Fruit fly (Drosophila melanogaster): ENCODE data around the gene cv-d.
A peak's percentile ranks its signal among the peaks of the same experiment; 100 is the strongest.

cv-d gene

dm6 chr3R:15872829-15873440 is 19.6 kb upstream of the cv-d start:
- TF ChIP-seq bab1 (GFP tag; optimal IDR thresholded peaks at IDR 0.05) (peak; percentile 39), CG11617 (GFP tag; optimal IDR thresholded peaks at IDR 0.05) (no peak), Crg-1 (GFP tag; optimal IDR thresholded peaks at IDR 0.05) (no peak), tj (GFP tag; optimal IDR thresholded peaks at IDR 0.05) (peak; percentile 90)

dm6 chr3R:15859896-15860295 is 6.5 kb upstream of the cv-d start, which contains the start of gene CG9632:
CG9632 (plus strand) TSS chr3R:15860196.
- TF ChIP-seq bab1 (GFP tag; optimal IDR thresholded peaks at IDR 0.05) (no peak), CG7045 (GFP tag; optimal IDR thresholded peaks at IDR 0.05) (no peak), Mnt (GFP tag; optimal IDR thresholded peaks at IDR 0.05) (no peak), cnc (optimal IDR thresholded peaks at IDR 0.05) (no peak), CG11617 (GFP tag; optimal IDR thresholded peaks at IDR 0.05) (no peak), toe (GFP tag; optimal IDR thresholded peaks at IDR 0.05) (no peak), Clk (GFP tag; optimal IDR thresholded peaks at IDR 0.05) (no peak), Hr96 (GFP tag; optimal IDR thresholded peaks at IDR 0.05) (no peak), CG14711 (tag; optimal IDR thresholded peaks at IDR 0.05) (no peak), CG33017 (tag; optimal IDR thresholded peaks at IDR 0.05) (no peak), kay (GFP tag; ENCODE audit: borderline replicate concordance) (no peak), tj (GFP tag; optimal IDR thresholded peaks at IDR 0.05) (no peak), cic (GFP tag; optimal IDR thresholded peaks at IDR 0.05) (no peak), pad (GFP tag; optimal IDR thresholded peaks at IDR 0.05) (no peak), CG7101 (tag; optimal IDR thresholded peaks at IDR 0.05) (no peak), CG5204 (GFP tag; optimal IDR thresholded peaks at IDR 0.05) (no peak), CG12768 (GFP tag; optimal IDR thresholded peaks at IDR 0.05) (no peak)

- TF ChIP-seq Hr96 (GFP tag; optimal IDR thresholded peaks at IDR 0.05) (no peak), tj (GFP tag; optimal IDR thresholded peaks at IDR 0.05) (peak; percentile 10), toe (GFP tag; optimal IDR thresholded peaks at IDR 0.05) (peak; percentile 9), cic (GFP tag; optimal IDR thresholded peaks at IDR 0.05) (no peak), cnc (optimal IDR thresholded peaks at IDR 0.05) (peak; percentile 29 to 68), bab1 (GFP tag; optimal IDR thresholded peaks at IDR 0.05) (peak; percentile 34)
Observed at dm6 chr3R:15857189-15857767, 3.9 kb upstream of the cv-d start, which contains the start of gene Hmt-1. Hmt-1 (minus strand) TSS chr3R:15857470.

DNA sequence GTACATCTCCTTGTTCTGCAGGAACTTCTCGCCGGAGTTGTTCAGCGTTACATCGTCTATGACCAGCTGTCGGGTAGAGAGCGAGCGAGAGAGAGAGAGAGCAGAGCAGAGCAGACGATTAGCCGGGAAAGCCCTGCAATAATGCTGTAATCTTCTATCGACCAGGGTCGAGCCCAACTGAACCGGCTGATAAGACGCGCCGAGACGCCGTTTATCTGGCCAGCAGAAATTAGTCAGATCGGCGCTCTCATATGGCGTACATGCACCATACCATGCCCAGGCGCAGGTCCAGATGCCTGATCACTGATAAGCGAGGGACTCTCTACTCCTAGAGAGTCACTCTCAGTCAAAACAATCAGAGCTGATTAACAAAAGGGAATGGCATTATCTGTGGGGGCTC is 1.5 kb downstream of the cv-d start:
- no peak for TF ChIP-seq Mnt (GFP tag; optimal IDR thresholded peaks at IDR 0.05)
- no peak for TF ChIP-seq CG5204 (GFP tag; optimal IDR thresholded peaks at IDR 0.05)
- TF ChIP-seq CG7101 (tag; optimal IDR thresholded peaks at IDR 0.05), result no peak
- TF ChIP-seq cnc (optimal IDR thresholded peaks at IDR 0.05), result no peak
- no peak for TF ChIP-seq CG1620 (GFP tag; optimal IDR thresholded peaks at IDR 0.05)
- TF ChIP-seq cic (GFP tag; optimal IDR thresholded peaks at IDR 0.05), result no peak

DNA sequence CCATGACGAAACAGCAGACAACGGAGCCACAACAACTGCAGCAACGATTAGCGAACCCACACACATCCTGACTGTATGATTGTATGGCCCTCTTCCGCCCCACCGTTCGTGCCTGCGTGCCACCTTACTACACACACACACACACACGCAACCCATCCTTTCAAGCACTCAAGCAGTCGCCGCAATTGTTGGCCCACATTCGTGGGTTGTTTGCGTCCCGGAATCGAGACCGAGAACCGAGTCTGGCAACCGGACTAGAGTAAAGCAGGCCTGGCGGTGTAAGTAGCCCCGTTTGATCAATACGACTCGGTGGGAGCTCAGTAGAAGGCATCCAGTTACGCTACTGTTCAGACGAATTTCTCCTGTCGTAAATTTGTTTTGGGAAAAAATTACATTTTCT is 7.1 kb downstream of the cv-d start, which contains the start of gene CG4546:
TSS of gene CG4546 (plus strand) at position 301 of the 400 bp plus-strand sequence.
- TF ChIP-seq ovo (GFP tag; optimal IDR thresholded peaks at IDR 0.05), result no peak

DNA sequence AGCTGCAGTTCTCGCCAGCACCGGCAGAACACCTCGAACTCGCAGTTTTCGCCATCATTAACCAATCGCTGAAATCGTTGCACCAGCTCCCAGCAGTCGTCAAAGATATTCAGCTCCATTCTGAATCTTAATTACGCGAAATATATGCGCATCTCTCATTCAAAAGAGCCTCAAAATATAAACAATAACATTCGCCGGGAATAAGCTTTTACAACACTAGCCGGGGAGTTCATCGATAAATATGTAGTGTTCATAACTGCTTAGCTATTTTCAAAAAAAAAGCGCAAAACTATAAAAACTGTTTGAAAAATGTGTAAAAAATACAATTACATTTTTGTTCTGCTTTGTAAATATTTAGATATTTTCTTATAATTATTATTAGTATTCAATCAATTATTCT is 14.1 kb downstream of the cv-d start, which contains the start of gene Pbp45:
TSS of gene Pbp45 (minus strand) at position 222 of the 400 bp plus-strand sequence.
- no peak for TF ChIP-seq bab1 (GFP tag; optimal IDR thresholded peaks at IDR 0.05)
- TF ChIP-seq CG33017 (tag; optimal IDR thresholded peaks at IDR 0.05), result no peak
- TF ChIP-seq CG12768 (GFP tag; optimal IDR thresholded peaks at IDR 0.05), result no peak
- TF ChIP-seq CG1620 (GFP tag; optimal IDR thresholded peaks at IDR 0.05), result peak; percentile 14
- no peak for TF ChIP-seq kay (GFP tag; ENCODE audit: borderline replicate concordance)
- no peak for TF ChIP-seq Mnt (GFP tag; optimal IDR thresholded peaks at IDR 0.05)
- TF ChIP-seq pad (GFP tag; optimal IDR thresholded peaks at IDR 0.05), result peak; percentile 16
- TF ChIP-seq tj (GFP tag; optimal IDR thresholded peaks at IDR 0.05), result peak; percentile 35
- no peak for TF ChIP-seq ovo (GFP tag; optimal IDR thresholded peaks at IDR 0.05)
- no peak for TF ChIP-seq Clk (GFP tag; optimal IDR thresholded peaks at IDR 0.05)
- no peak for TF ChIP-seq cnc (optimal IDR thresholded peaks at IDR 0.05)
- TF ChIP-seq cic (GFP tag; optimal IDR thresholded peaks at IDR 0.05), result no peak
- TF ChIP-seq CG5204 (GFP tag; optimal IDR thresholded peaks at IDR 0.05), result no peak
- peak; percentile 23 for TF ChIP-seq Crg-1 (GFP tag; optimal IDR thresholded peaks at IDR 0.05)
- peak; percentile 32 for TF ChIP-seq CG14711 (tag; optimal IDR thresholded peaks at IDR 0.05)
- TF ChIP-seq toe (GFP tag; optimal IDR thresholded peaks at IDR 0.05), result no peak
- no peak for TF ChIP-seq CG7045 (GFP tag; optimal IDR thresholded peaks at IDR 0.05)
- TF ChIP-seq CG7101 (tag; optimal IDR thresholded peaks at IDR 0.05), result peak; percentile 41
- no peak for TF ChIP-seq CG11617 (GFP tag; optimal IDR thresholded peaks at IDR 0.05)
- no peak for TF ChIP-seq Hr96 (GFP tag; optimal IDR thresholded peaks at IDR 0.05)
